Fruit fly (Drosophila melanogaster) whole organism, embryonic: ENCODE data around the gene Alg7.

ENCODE experiments used
- Atf-2 ChIP-seq: fragments of 200-800 bp; sonication (Bioruptor generic); optimal IDR thresholded peaks from 2 replicates; lab custom pipeline; 2016; ENCODE audit warnings: missing biosample characterization, missing genetic modification characterization
- Awh ChIP-seq: fragments of 200-800 bp; sonication (Bioruptor generic); IDR thresholded peaks from 2 replicates; pipeline ENCODE4, ENCODE4 v1.3.6; 2022; ENCODE audit warnings: missing biosample characterization, missing genetic modification characterization
- CG1024 ChIP-seq: fragments of 200-800 bp; sonication (Bioruptor generic); IDR thresholded peaks from 2 replicates; pipeline ENCODE4 v1.3.6; 2022; ENCODE audit warnings: missing biosample characterization, missing genetic modification characterization
- CG10431 ChIP-seq: fragments of 200-800 bp; sonication (Bioruptor generic); optimal IDR thresholded peaks from 3 replicates; lab custom pipeline; 2018; ENCODE audit warnings: missing biosample characterization, mild to moderate bottlenecking, missing genetic modification characterization
- CG11085 ChIP-seq: fragments of 200-800 bp; sonication (Bioruptor generic); IDR thresholded peaks from 2 replicates; pipeline ENCODE4 v1.3.6; 2022; ENCODE audit warnings: missing biosample characterization, missing genetic modification characterization
- CG11398 ChIP-seq: fragments of 200-800 bp; sonication (Bioruptor generic); optimal IDR thresholded peaks from 2 replicates; lab custom pipeline; 2016; ENCODE audit warnings: missing biosample characterization, missing genetic modification characterization
- CG11456 ChIP-seq: fragments of 200-800 bp; sonication (Bioruptor generic); IDR thresholded peaks from 3 replicates; pipeline ENCODE4 v1.3.6; 2022; ENCODE audit warnings: missing biosample characterization, missing genetic modification characterization
- CG13424 ChIP-seq: fragments of 200-800 bp; sonication (Bioruptor generic); optimal IDR thresholded peaks from 2 replicates; lab custom pipeline; 2019; ENCODE audit warnings: missing biosample characterization, mild to moderate bottlenecking, missing genetic modification characterization, moderate library complexity
- CG13894 ChIP-seq: fragments of 200-800 bp; sonication (Bioruptor generic); optimal IDR thresholded peaks from 3 replicates; lab custom pipeline; 2018; ENCODE audit warnings: missing biosample characterization, mild to moderate bottlenecking, missing genetic modification characterization, moderate library complexity
- CG14441 ChIP-seq: fragments of 200-800 bp; sonication (Bioruptor generic); IDR thresholded peaks from 2 replicates; pipeline ENCODE4 v1.3.6; 2022; ENCODE audit warnings: missing biosample characterization, missing genetic modification characterization
- CG15011 ChIP-seq: fragments of 200-800 bp; sonication (Bioruptor generic); optimal IDR thresholded peaks from 3 replicates; lab custom pipeline; 2018; ENCODE audit warnings: missing biosample characterization, mild to moderate bottlenecking, missing genetic modification characterization
- CG1529 ChIP-seq: fragments of 200-800 bp; sonication (Bioruptor generic); optimal IDR thresholded peaks from 3 replicates; lab custom pipeline; 2018; ENCODE audit warnings: missing biosample characterization, missing genetic modification characterization
- CG15601 ChIP-seq: fragments of 200-800 bp; sonication (Bioruptor generic); optimal IDR thresholded peaks from 3 replicates; lab custom pipeline; 2019; ENCODE audit warnings: missing biosample characterization, mild to moderate bottlenecking, missing genetic modification characterization, moderate library complexity
- CG17568 ChIP-seq: fragments of 200-800 bp; sonication (Bioruptor generic); optimal IDR thresholded peaks from 2 replicates; lab custom pipeline; 2018; ENCODE audit warnings: missing biosample characterization, mild to moderate bottlenecking, missing genetic modification characterization, moderate library complexity
- CG18011 ChIP-seq: fragments of 200-800 bp; sonication (Bioruptor generic); optimal IDR thresholded peaks from 2 replicates; lab custom pipeline; 2017; ENCODE audit warnings: missing biosample characterization, missing genetic modification characterization, mild to moderate bottlenecking, moderate library complexity, missing genotype
- CG30020 ChIP-seq: fragments of 200-800 bp; optimal IDR thresholded peaks from 2 replicates; lab custom pipeline; 2019; ENCODE audit warnings: missing biosample characterization, mild to moderate bottlenecking, missing genetic modification characterization, moderate library complexity
- CG3281 ChIP-seq: fragments of 200-800 bp; sonication (Bioruptor generic); optimal IDR thresholded peaks from 3 replicates; lab custom pipeline; 2017; ENCODE audit warnings: missing biosample characterization, mild to moderate bottlenecking, missing genetic modification characterization
- CG4707 ChIP-seq: fragments of 200-800 bp; sonication (Bioruptor generic); optimal IDR thresholded peaks from 2 replicates; lab custom pipeline; 2018; ENCODE audit warnings: missing biosample characterization, mild to moderate bottlenecking, missing genetic modification characterization, moderate library complexity
- CG5245 ChIP-seq: fragments of 200-800 bp; sonication (Bioruptor generic); optimal IDR thresholded peaks from 3 replicates; lab custom pipeline; 2016; ENCODE audit warnings: missing biosample characterization, missing genetic modification characterization
- CG7556 ChIP-seq: fragments of 200-800 bp; sonication (Bioruptor generic); optimal IDR thresholded peaks from 2 replicates; lab custom pipeline; 2017; ENCODE audit warnings: missing biosample characterization, mild to moderate bottlenecking, missing genetic modification characterization
- CG8281 ChIP-seq: fragments of 200-800 bp; sonication (Bioruptor generic); optimal IDR thresholded peaks from 2 replicates; lab custom pipeline; 2018; ENCODE audit warnings: missing biosample characterization, mild to moderate bottlenecking, missing genetic modification characterization, moderate library complexity
- CG9215 ChIP-seq: fragments of 200-800 bp; sonication (Bioruptor generic); IDR thresholded peaks from 2 replicates; pipeline ENCODE4 v1.3.6; 2022; ENCODE audit warnings: missing biosample characterization, missing genetic modification characterization
- CG9932 ChIP-seq: fragments of 200-800 bp; sonication (Bioruptor generic); IDR thresholded peaks from 2 replicates; pipeline ENCODE4 v1.3.6; 2022; ENCODE audit warnings: missing biosample characterization, missing genetic modification characterization
- Dll ChIP-seq: fragments of 200-800 bp; sonication (Bioruptor generic); IDR thresholded peaks from 4 replicates; pipeline ENCODE4 v1.3.6; 2022; ENCODE audit warnings: missing biosample characterization, missing genetic modification characterization; ENCODE audit not compliant: partially characterized antibody
- Hmx ChIP-seq: fragments of 200-800 bp; sonication (Bioruptor generic); optimal IDR thresholded peaks from 2 replicates; lab custom pipeline; 2016; ENCODE audit warnings: missing biosample characterization, missing genetic modification characterization
- Meics ChIP-seq: fragments of 200-800 bp; sonication (Bioruptor generic); optimal IDR thresholded peaks from 2 replicates; lab custom pipeline; 2017; ENCODE audit warnings: missing biosample characterization, mild to moderate bottlenecking, missing genetic modification characterization
- Nf-YA ChIP-seq: fragments of 200-800 bp; sonication (Bioruptor generic); IDR thresholded peaks from 2 replicates; pipeline ENCODE4 v1.3.6; 2022; ENCODE audit warnings: missing biosample characterization, missing genetic modification characterization
- Oaz ChIP-seq: fragments of 200-800 bp; sonication (Bioruptor generic); IDR thresholded peaks from 2 replicates; pipeline ENCODE4 v1.3.6; 2022; ENCODE audit warnings: missing biosample characterization, missing genetic modification characterization
- Ravus ChIP-seq: fragments of 200-800 bp; sonication (Bioruptor generic); IDR thresholded peaks from 2 replicates; pipeline ENCODE4 v1.3.6; 2022; ENCODE audit warnings: missing biosample characterization, missing genetic modification characterization
- Rfx ChIP-seq: fragments of 200-800 bp; sonication (Bioruptor generic); IDR thresholded peaks from 2 replicates; pipeline ENCODE4 v1.3.6; 2022; ENCODE audit warnings: missing biosample characterization, missing genetic modification characterization
- Side ChIP-seq: fragments of 200-800 bp; sonication (Bioruptor generic); optimal IDR thresholded peaks from 2 replicates; lab custom pipeline; 2016; ENCODE audit warnings: missing biosample characterization, missing genetic modification characterization
- Trl ChIP-seq, 3 experiments: fragments of >200 bp in 2 of 3; fragments of 200-800 bp in 1 of 3; sonication (Bioruptor generic) in 1 of 3; optimal IDR thresholded peaks; 2 replicates in 1 of 3; 3 replicates in 2 of 3; lab custom pipeline; 2016 to 2017; ENCODE audit warnings: missing biosample characterization in 1 of 3, missing genetic modification characterization in 1 of 3
- aop ChIP-seq: fragments of 200-800 bp; sonication (Bioruptor generic); IDR thresholded peaks from 2 replicates; pipeline ENCODE4 v1.3.6; 2022; ENCODE audit warnings: missing biosample characterization, missing genetic modification characterization
- bbx ChIP-seq: fragments of 200-800 bp; sonication (Bioruptor generic); IDR thresholded peaks from 2 replicates; pipeline ENCODE4 v1.3.6; 2022; ENCODE audit warnings: missing biosample characterization, missing genetic modification characterization; ENCODE audit not compliant: partially characterized antibody
- crc ChIP-seq: fragments of 200-800 bp; sonication (Bioruptor generic); optimal IDR thresholded peaks from 2 replicates; lab custom pipeline; 2016; ENCODE audit warnings: missing biosample characterization, missing genetic modification characterization
- da ChIP-seq: fragments of 200-800 bp; sonication (Bioruptor generic); optimal IDR thresholded peaks from 2 replicates; lab custom pipeline; 2016; ENCODE audit warnings: missing biosample characterization, missing genetic modification characterization
- dati ChIP-seq: fragments of 200-800 bp; sonication (Bioruptor generic); IDR thresholded peaks from 2 replicates; pipeline ENCODE4 v1.3.6; 2022; ENCODE audit warnings: missing biosample characterization, missing genetic modification characterization
- ems ChIP-seq: fragments of 200-800 bp; sonication (Bioruptor generic); optimal IDR thresholded peaks from 3 replicates; lab custom pipeline; 2016; ENCODE audit warnings: missing biosample characterization, missing genetic modification characterization
- esg ChIP-seq: fragments of 200-800 bp; sonication (Bioruptor generic); conservative IDR thresholded peaks from 2 replicates; pipeline ENCODE4 v1.3.6; 2022; ENCODE audit warnings: missing biosample characterization, missing genetic modification characterization
- gem ChIP-seq: fragments of 200-800 bp; sonication (Bioruptor generic); optimal IDR thresholded peaks from 2 replicates; lab custom pipeline; 2019; ENCODE audit warnings: missing biosample characterization, mild to moderate bottlenecking, missing genetic modification characterization, moderate library complexity
- gro ChIP-seq: fragments of 200-800 bp; sonication (Bioruptor generic); optimal IDR thresholded peaks from 2 replicates; lab custom pipeline; 2016; ENCODE audit warnings: missing biosample characterization, missing genetic modification characterization
- mirr ChIP-seq: fragments of 200-800 bp; sonication (Bioruptor generic); optimal IDR thresholded peaks from 3 replicates; lab custom pipeline; 2018; ENCODE audit warnings: missing biosample characterization, mild to moderate bottlenecking, missing genetic modification characterization
- nerfin-2 ChIP-seq: fragments of 200-800 bp; sonication (Bioruptor generic); IDR thresholded peaks from 2 replicates; pipeline ENCODE4 v1.3.6; 2022; ENCODE audit warnings: missing biosample characterization, missing genetic modification characterization; ENCODE audit not compliant: partially characterized antibody
- pan ChIP-seq, 4 experiments: fragments of >200 bp in 3 of 4; fragments of 200-800 bp in 1 of 4; sonication (Bioruptor generic) in 1 of 4; optimal IDR thresholded peaks in 3 of 4; IDR thresholded peaks in 1 of 4; 2 replicates each; pipeline versions ENCODE4 v1.3.6 to Lab custom; 2017 to 2022; ENCODE audit warnings: missing biosample characterization in 2 of 4, missing genetic modification characterization in 2 of 4, mixed read lengths in 1 of 4
- pnt ChIP-seq: fragments of 200-800 bp; sonication (Bioruptor generic); optimal IDR thresholded peaks from 3 replicates; lab custom pipeline; 2016; ENCODE audit warnings: missing biosample characterization, missing genetic modification characterization
- scrt ChIP-seq: fragments of 200-800 bp; sonication (Bioruptor generic); optimal IDR thresholded peaks from 2 replicates; lab custom pipeline; 2018; ENCODE audit warnings: missing biosample characterization, mild to moderate bottlenecking, missing genetic modification characterization, moderate library complexity
- tll ChIP-seq, 2 experiments: fragments of 200-800 bp in 1 of 2; fragments of >200 bp in 1 of 2; sonication (Bioruptor generic) in 1 of 2; optimal IDR thresholded peaks; 2 replicates each; lab custom pipeline; 2017 to 2019; ENCODE audit warnings: missing biosample characterization in 2 of 2, missing genetic modification characterization in 2 of 2, mild to moderate bottlenecking in 1 of 2, moderate library complexity in 1 of 2
- usp ChIP-seq: fragments of >200 bp; optimal IDR thresholded peaks from 2 replicates; lab custom pipeline; 2017; ENCODE audit warnings: missing biosample characterization, missing genetic modification characterization
- vfl ChIP-seq: fragments of 200-800 bp; sonication (Bioruptor generic); optimal IDR thresholded peaks from 2 replicates; lab custom pipeline; 2016; ENCODE audit warnings: missing biosample characterization, missing genetic modification characterization
- wek ChIP-seq: fragments of 200-800 bp; sonication (Bioruptor generic); optimal IDR thresholded peaks from 3 replicates; lab custom pipeline; 2018; ENCODE audit warnings: missing biosample characterization, mild to moderate bottlenecking, missing genetic modification characterization, moderate library complexity

Gene Alg7

DNA sequence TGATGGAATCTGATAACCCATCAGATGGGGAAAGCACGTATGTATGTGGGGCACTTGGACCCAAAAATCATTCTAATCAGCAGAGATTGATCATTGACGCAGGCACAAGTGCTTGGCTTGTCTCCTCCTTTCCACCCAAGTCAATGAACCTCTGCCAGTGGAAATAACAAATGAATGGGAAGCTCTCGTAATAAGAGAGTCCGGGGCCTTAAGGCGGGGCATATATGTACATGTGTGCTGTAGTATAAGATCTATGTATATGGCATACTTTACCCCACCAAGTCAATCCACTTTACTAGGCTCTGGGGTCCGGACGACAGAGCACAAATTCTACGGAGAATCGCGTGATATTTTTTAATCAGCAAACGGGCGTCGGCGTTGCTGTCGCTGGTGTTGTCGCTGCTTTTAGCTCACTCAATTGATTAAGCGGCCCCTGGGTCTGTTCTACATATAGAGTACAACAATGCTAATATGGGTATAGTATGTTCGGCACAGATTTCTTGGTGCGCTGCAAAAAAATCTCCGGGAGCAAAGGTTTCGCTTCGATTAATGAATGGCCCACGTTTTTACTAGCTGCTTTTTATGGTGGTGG, 27.1 kb downstream of the Alg7 start (continued):
- TF ChIP-seq Trl (optimal IDR thresholded peaks at IDR 0.05; lab: Kevin White, UChicago), result no peak
- no peak for TF ChIP-seq Trl (GFP tag; optimal IDR thresholded peaks at IDR 0.05; lab: Kevin White, UChicago)
- TF ChIP-seq crc, result no peak
- TF ChIP-seq nerfin-2 (GFP tag; lab: Robert Waterston, UW), result no peak
- TF ChIP-seq CG15601 (tag; lab: Kevin White, UChicago), result no peak
- no peak for TF ChIP-seq da
- 0 out of 2 replicates have a peak, but pooled peaks have one; percentile 5 for TF ChIP-seq Awh
- TF ChIP-seq scrt (GFP tag; lab: Kevin White, UChicago), result no peak
- TF ChIP-seq esg, result no peak
- TF ChIP-seq bbx (GFP tag; lab: Robert Waterston, UW), result no peak
- TF ChIP-seq Rfx (GFP tag; lab: Robert Waterston, UW), result 0 out of 2 replicates have a peak, but pooled peaks have one; percentile 23
- no peak for TF ChIP-seq pnt (GFP tag; lab: Kevin White, UChicago)
- TF ChIP-seq pan (optimal IDR thresholded peaks at IDR 0.05; lab: Kevin White, UChicago), result no peak
- TF ChIP-seq pan (GFP tag; optimal IDR thresholded peaks at IDR 0.05 in 1 of 2, IDR thresholded peaks at IDR 0.05 in 1 of 2), result no peak
- no peak for TF ChIP-seq usp
- no peak for TF ChIP-seq CG17568
- no peak for TF ChIP-seq CG14441
- TF ChIP-seq CG11456, result no peak
- TF ChIP-seq gro (GFP tag; lab: Kevin White, UChicago), result no peak
- TF ChIP-seq wek (GFP tag; lab: Kevin White, UChicago), result no peak
- TF ChIP-seq CG3281 (GFP tag; lab: Kevin White, UChicago), result no peak
- no peak for TF ChIP-seq CG15011 (GFP tag; lab: Kevin White, UChicago)
- no peak for TF ChIP-seq CG13424 (tag; lab: Kevin White, UChicago)
- no peak for TF ChIP-seq CG5245 (GFP tag; lab: Kevin White, UChicago)
- TF ChIP-seq Atf-2 (GFP tag; lab: Kevin White, UChicago), result no peak
- TF ChIP-seq Hmx (GFP tag; lab: Kevin White, UChicago), result no peak
- no peak for TF ChIP-seq CG10431 (GFP tag; lab: Kevin White, UChicago)
- TF ChIP-seq CG1529 (GFP tag; lab: Kevin White, UChicago), result no peak
- TF ChIP-seq CG9215 (GFP tag; lab: Robert Waterston, UW), result no peak
- no peak for TF ChIP-seq CG18011 (GFP tag; lab: Kevin White, UChicago)
- TF ChIP-seq CG1024 (GFP tag; lab: Robert Waterston, UW), result no peak
- no peak for TF ChIP-seq Dll
- TF ChIP-seq gem (tag; lab: Kevin White, UChicago), result no peak
- no peak for TF ChIP-seq CG7556
- TF ChIP-seq vfl, result no peak
- no peak for TF ChIP-seq Oaz (GFP tag; lab: Robert Waterston, UW)
- no peak for TF ChIP-seq CG9932
- TF ChIP-seq CG13894 (tag; lab: Kevin White, UChicago), result peak; percentile 37
- TF ChIP-seq CG4707 (GFP tag; lab: Kevin White, UChicago), result no peak
- TF ChIP-seq CG30020 (tag; lab: Kevin White, UChicago), result no peak
- no peak for TF ChIP-seq tll (GFP tag; optimal IDR thresholded peaks at IDR 0.05; lab: Kevin White, UChicago)
- no peak for TF ChIP-seq CG11398 (GFP tag; lab: Kevin White, UChicago)
- TF ChIP-seq ems (GFP tag; lab: Kevin White, UChicago), result no peak
- peak; percentile 23 for TF ChIP-seq mirr
- TF ChIP-seq Meics, result peak; percentile 32
- TF ChIP-seq Nf-YA (GFP tag; lab: Robert Waterston, UW), result no peak
- TF ChIP-seq Ravus, result no peak
- no peak for TF ChIP-seq CG11085
- no peak for TF ChIP-seq dati (GFP tag; lab: Robert Waterston, UW)
- TF ChIP-seq CG8281 (tag; lab: Kevin White, UChicago), result no peak
- TF ChIP-seq Side, result no peak
- TF ChIP-seq aop (GFP tag; lab: Robert Waterston, UW), result no peak
